Worm (Caenorhabditis elegans) whole organism, mixed stage, embryonic: ENCODE results near the gene vha-5.

ENCODE experiments used
- M03D4.4 ChIP-seq: sonication (generic microtip); optimal IDR thresholded peaks from 2 replicates; lab custom pipeline; 2017; ENCODE audit warnings: mild to moderate bottlenecking, missing genetic modification characterization, missing compliant biosample characterization
- bed-3 ChIP-seq: fragments of 200-800 bp; sonication (Bioruptor generic); optimal IDR thresholded peaks from 3 replicates; lab custom pipeline; 2018; ENCODE audit warnings: mild to moderate bottlenecking, missing genetic modification characterization, moderate library complexity, missing compliant biosample characterization
- blmp-1 ChIP-seq: fragments of 150-350 bp; optimal IDR thresholded peaks from 2 replicates; lab custom pipeline; 2014; ENCODE audit warnings: missing biosample characterization, missing genetic modification characterization
- ceh-39 ChIP-seq: fragments of 150-350 bp; optimal IDR thresholded peaks from 2 replicates; lab custom pipeline; 2014; ENCODE audit warnings: missing biosample characterization, missing genetic modification characterization
- ceh-43 ChIP-seq: fragments of 200-800 bp; sonication (Bioruptor generic); optimal IDR thresholded peaks from 2 replicates; lab custom pipeline; 2018; ENCODE audit warnings: mild to moderate bottlenecking, missing genetic modification characterization, moderate library complexity, missing compliant biosample characterization
- ceh-83 ChIP-seq: fragments of 200-800 bp; sonication (Bioruptor generic); optimal IDR thresholded peaks from 2 replicates; lab custom pipeline; 2018; ENCODE audit warnings: mild to moderate bottlenecking, missing genetic modification characterization, missing compliant biosample characterization
- ces-1 ChIP-seq: fragments of 150-350 bp; optimal IDR thresholded peaks from 2 replicates; lab custom pipeline; 2014; ENCODE audit warnings: missing biosample characterization, missing genetic modification reagents, missing genetic modification characterization
- cnd-1 ChIP-seq: fragments of 200-800 bp; sonication (Bioruptor generic); optimal IDR thresholded peaks from 2 replicates; lab custom pipeline; 2018; ENCODE audit warnings: mild to moderate bottlenecking, missing genetic modification characterization, missing compliant biosample characterization
- drap-1 ChIP-seq: fragments of 200-800 bp; sonication (Bioruptor generic); optimal IDR thresholded peaks from 3 replicates; lab custom pipeline; 2018; ENCODE audit warnings: mild to moderate bottlenecking, missing genetic modification characterization, missing compliant biosample characterization
- elt-1 ChIP-seq: sonication (generic microtip); optimal IDR thresholded peaks from 2 replicates; lab custom pipeline; 2017; ENCODE audit warnings: missing genetic modification characterization, mild to moderate bottlenecking, missing compliant biosample characterization, antibody characterized with exemption, moderate library complexity, borderline replicate concordance; ENCODE audit not compliant: insufficient read depth
- flh-1 ChIP-seq: fragments of 200-800 bp; sonication (Bioruptor generic); optimal IDR thresholded peaks from 2 replicates; lab custom pipeline; 2018; ENCODE audit warnings: mild to moderate bottlenecking, missing genetic modification characterization, moderate library complexity, missing compliant biosample characterization
- ham-2 ChIP-seq: fragments of 200-800 bp; sonication (Bioruptor generic); optimal IDR thresholded peaks from 2 replicates; lab custom pipeline; 2018; ENCODE audit warnings: mild to moderate bottlenecking, missing genetic modification characterization, missing compliant biosample characterization
- hlh-1 ChIP-seq: fragments of 150-350 bp; optimal IDR thresholded peaks from 2 replicates; lab custom pipeline; 2014; ENCODE audit warnings: missing biosample characterization, missing genetic modification reagents, missing genetic modification characterization
- lin-13 ChIP-seq: fragments of 150-350 bp; optimal IDR thresholded peaks from 2 replicates; lab custom pipeline; 2014; ENCODE audit warnings: missing biosample characterization, missing genetic modification characterization
- lin-32 ChIP-seq: fragments of 200-800 bp; sonication (Bioruptor generic); optimal IDR thresholded peaks from 2 replicates; lab custom pipeline; 2018; ENCODE audit warnings: mild to moderate bottlenecking, missing genetic modification characterization, missing compliant biosample characterization
- lsy-2 ChIP-seq: fragments of 150-350 bp; optimal IDR thresholded peaks from 2 replicates; lab custom pipeline; 2014; ENCODE audit warnings: missing biosample characterization, missing genetic modification characterization
- mab-5 ChIP-seq: fragments of 150-350 bp; optimal IDR thresholded peaks from 2 replicates; lab custom pipeline; 2014; ENCODE audit warnings: missing biosample characterization, missing genetic modification characterization
- mep-1 ChIP-seq: fragments of 150-350 bp; optimal IDR thresholded peaks from 2 replicates; lab custom pipeline; 2017; ENCODE audit warnings: missing biosample characterization, missing genetic modification reagents, missing genetic modification characterization, inconsistent platforms
- mls-2 ChIP-seq: sonication (generic microtip); optimal IDR thresholded peaks from 2 replicates; lab custom pipeline; 2016; ENCODE audit warnings: mild to moderate bottlenecking, missing genetic modification characterization, moderate library complexity, missing compliant biosample characterization
- nhr-12 ChIP-seq: fragments of 150-350 bp; optimal IDR thresholded peaks from 2 replicates; lab custom pipeline; 2014; ENCODE audit warnings: missing biosample characterization, missing genetic modification characterization
- nhr-2 ChIP-seq: fragments of 150-350 bp; optimal IDR thresholded peaks from 2 replicates; lab custom pipeline; 2014; ENCODE audit warnings: missing biosample characterization, missing genetic modification characterization
- nhr-237 ChIP-seq: fragments of 150-350 bp; optimal IDR thresholded peaks from 2 replicates; lab custom pipeline; 2014; ENCODE audit warnings: missing biosample characterization, missing genetic modification characterization
- nhr-76 ChIP-seq: sonication (generic microtip); optimal IDR thresholded peaks from 2 replicates; lab custom pipeline; 2017; ENCODE audit warnings: missing biosample characterization, missing genetic modification characterization
- pha-4 ChIP-seq: fragments of 150-350 bp; optimal IDR thresholded peaks from 2 replicates; lab custom pipeline; 2018; ENCODE audit warnings: missing biosample characterization, missing genetic modification reagents, missing genetic modification characterization
- sem-2 ChIP-seq: fragments of 200-800 bp; sonication (Bioruptor generic); optimal IDR thresholded peaks from 2 replicates; lab custom pipeline; 2018; ENCODE audit warnings: mild to moderate bottlenecking, missing genetic modification characterization, missing compliant biosample characterization
- snpc-4 ChIP-seq: fragments of 150-350 bp; optimal IDR thresholded peaks from 2 replicates; lab custom pipeline; 2014; ENCODE audit warnings: missing biosample characterization, missing genetic modification characterization
- sptf-1 ChIP-seq: sonication (generic microtip); optimal IDR thresholded peaks from 2 replicates; lab custom pipeline; 2017; ENCODE audit warnings: mild to moderate bottlenecking, missing genetic modification characterization, moderate library complexity, missing compliant biosample characterization
- tbx-8 ChIP-seq: fragments of 200-800 bp; sonication (Bioruptor generic); optimal IDR thresholded peaks from 2 replicates; lab custom pipeline; 2018; ENCODE audit warnings: mild to moderate bottlenecking, missing genetic modification characterization, moderate library complexity, missing compliant biosample characterization
- unc-120 ChIP-seq: sonication (generic microtip); optimal IDR thresholded peaks from 2 replicates; lab custom pipeline; 2017; ENCODE audit warnings: missing genetic modification characterization, missing compliant biosample characterization; ENCODE audit not compliant: poor library complexity, severe bottlenecking
- unc-39 ChIP-seq: fragments of 150-350 bp; optimal IDR thresholded peaks from 2 replicates; lab custom pipeline; 2014; ENCODE audit warnings: missing biosample characterization, missing genetic modification characterization
- unc-62 ChIP-seq: fragments of 150-350 bp; optimal IDR thresholded peaks from 2 replicates; lab custom pipeline; 2014; ENCODE audit warnings: missing biosample characterization, missing genetic modification reagents, missing genetic modification characterization
- zip-8 ChIP-seq: fragments of 150-350 bp; optimal IDR thresholded peaks from 2 replicates; lab custom pipeline; 2014; ENCODE audit warnings: missing biosample characterization, missing genetic modification characterization
- ztf-11 ChIP-seq: fragments of 150-350 bp; optimal IDR thresholded peaks from 2 replicates; lab custom pipeline; 2014; ENCODE audit warnings: missing biosample characterization, missing genetic modification characterization

vha-5 gene

ce11 chrIV:8318799-8319198 lies 15.0 kb downstream of the vha-5 start:
- TF ChIP-seq ces-1 (GFP tag; lab: Kevin White, UChicago) (no peak), pha-4 (no peak), tbx-8 (GFP tag; lab: Kevin White, UChicago) (no peak), flh-1 (GFP tag; lab: Kevin White, UChicago) (no peak), elt-1 (tag; lab: Kevin White, UChicago) (no peak), nhr-237 (no peak), ceh-83 (GFP tag; lab: Kevin White, UChicago) (no peak), zip-8 (tag; lab: Kevin White, UChicago) (no peak), ceh-43 (no peak), blmp-1 (tag; lab: Kevin White, UChicago) (no peak), lsy-2 (tag; lab: Kevin White, UChicago) (no peak), unc-62 (GFP tag; lab: Kevin White, UChicago) (no peak), ham-2 (no peak), mep-1 (tag; lab: Kevin White, UChicago) (no peak), unc-39 (tag; lab: Kevin White, UChicago) (no peak), bed-3 (no peak), mab-5 (no peak), lin-32 (no peak), mls-2 (tag; lab: Kevin White, UChicago) (no peak), sem-2 (GFP tag; lab: Kevin White, UChicago) (no peak)

ce11 chrIV:8325667-8326066 lies 21.9 kb downstream of the vha-5 start, which contains the start of gene F35H10.3:
Gene F35H10.3, plus strand, starts transcription at chrIV:8325967.
- TF ChIP-seq snpc-4 (tag; lab: Kevin White, UChicago) (no peak), sptf-1 (tag; lab: Kevin White, UChicago) (no peak), mab-5 (no peak), tbx-8 (GFP tag; lab: Kevin White, UChicago) (no peak), ham-2 (no peak), lsy-2 (tag; lab: Kevin White, UChicago) (no peak), unc-39 (tag; lab: Kevin White, UChicago) (no peak), nhr-237 (no peak), ceh-39 (tag; lab: Kevin White, UChicago) (no peak), nhr-76 (no peak), mls-2 (tag; lab: Kevin White, UChicago) (no peak), unc-62 (GFP tag; lab: Kevin White, UChicago) (no peak), hlh-1 (tag; lab: Kevin White, UChicago) (no peak), drap-1 (GFP tag; lab: Kevin White, UChicago) (no peak), lin-32 (no peak), zip-8 (tag; lab: Kevin White, UChicago) (no peak), ceh-43 (no peak), sem-2 (GFP tag; lab: Kevin White, UChicago) (no peak), cnd-1 (tag; lab: Kevin White, UChicago) (no peak)

- TF ChIP-seq lsy-2 (tag; lab: Kevin White, UChicago) (no peak), nhr-2 (tag; lab: Kevin White, UChicago) (no peak), ces-1 (GFP tag; lab: Kevin White, UChicago) (no peak), cnd-1 (tag; lab: Kevin White, UChicago) (no peak), ceh-83 (GFP tag; lab: Kevin White, UChicago) (no peak), lin-13 (tag; lab: Kevin White, UChicago) (no peak), ham-2 (no peak), ceh-39 (tag; lab: Kevin White, UChicago) (no peak), unc-39 (tag; lab: Kevin White, UChicago) (no peak), nhr-237 (no peak), mep-1 (tag; lab: Kevin White, UChicago) (no peak), hlh-1 (tag; lab: Kevin White, UChicago) (no peak), nhr-12 (tag; lab: Kevin White, UChicago) (no peak)
These were observed 25.1 kb downstream of the vha-5 start, which contains the start of gene F35H10.2 for ce11 chrIV:8328913-8329312. Gene F35H10.2, plus strand, starts transcription at chrIV:8329213.

ce11 chrIV:8332526-8332925 lies 28.8 kb downstream of the vha-5 start, which contains the start of gene lys-10:
Gene lys-10, plus strand, starts transcription at chrIV:8332826.
- no peak for TF ChIP-seq nhr-2 (tag; lab: Kevin White, UChicago)
- no peak for TF ChIP-seq mep-1 (tag; lab: Kevin White, UChicago)
- TF ChIP-seq sptf-1 (tag; lab: Kevin White, UChicago) = no peak

ce11 chrIV:8333034-8333433 lies 29.3 kb downstream of the vha-5 start:
- TF ChIP-seq unc-120 (tag; lab: Kevin White, UChicago) = no peak
- no peak for TF ChIP-seq nhr-237
- no peak for TF ChIP-seq sptf-1 (tag; lab: Kevin White, UChicago)
- TF ChIP-seq hlh-1 (tag; lab: Kevin White, UChicago) = no peak
- TF ChIP-seq ztf-11 (tag; lab: Kevin White, UChicago) = no peak
- TF ChIP-seq mep-1 (tag; lab: Kevin White, UChicago) = no peak
- no peak for TF ChIP-seq nhr-2 (tag; lab: Kevin White, UChicago)
- TF ChIP-seq zip-8 (tag; lab: Kevin White, UChicago) = no peak
- TF ChIP-seq ceh-83 (GFP tag; lab: Kevin White, UChicago) = no peak
- no peak for TF ChIP-seq pha-4
- TF ChIP-seq M03D4.4 (tag; lab: Kevin White, UChicago) = no peak
